Worm (Caenorhabditis elegans): ENCODE data around the gene F53A2.9.

Gene F53A2.9

DNA sequence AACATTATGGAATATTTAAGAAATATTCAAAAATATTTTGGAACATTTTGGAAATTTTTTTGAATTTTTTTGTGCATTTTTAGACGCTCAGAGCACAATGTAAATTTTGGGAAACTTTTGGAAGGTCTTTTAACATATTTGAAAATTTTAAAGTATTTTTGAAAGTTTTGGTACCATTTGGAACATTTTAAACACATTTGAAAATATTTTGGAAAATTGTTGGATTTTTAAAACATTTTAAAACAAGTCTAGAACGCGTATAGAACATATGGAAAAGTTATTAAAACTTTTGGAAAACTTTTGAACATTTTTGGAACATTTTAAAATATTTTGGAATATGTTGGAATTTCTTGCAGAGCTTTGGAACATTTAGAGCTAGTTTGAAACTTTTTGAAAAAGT lies 25.4 kb downstream of the F53A2.9 start, which contains the start of gene sdz-20:
Gene sdz-20, plus strand, starts transcription at position 301 of the 400 bp plus-strand sequence.
- TF ChIP-seq cnd-1 (tag; optimal IDR thresholded peaks at IDR 0.05) (no peak), mab-5 (tag; optimal IDR thresholded peaks at IDR 0.05) (no peak), nhr-28 (tag; optimal IDR thresholded peaks at IDR 0.05) (no peak), hlh-1 (tag; optimal IDR thresholded peaks at IDR 0.05) (no peak), drap-1 (GFP tag; optimal IDR thresholded peaks at IDR 0.05) (no peak), lsy-2 (tag; optimal IDR thresholded peaks at IDR 0.05) (no peak)

DNA sequence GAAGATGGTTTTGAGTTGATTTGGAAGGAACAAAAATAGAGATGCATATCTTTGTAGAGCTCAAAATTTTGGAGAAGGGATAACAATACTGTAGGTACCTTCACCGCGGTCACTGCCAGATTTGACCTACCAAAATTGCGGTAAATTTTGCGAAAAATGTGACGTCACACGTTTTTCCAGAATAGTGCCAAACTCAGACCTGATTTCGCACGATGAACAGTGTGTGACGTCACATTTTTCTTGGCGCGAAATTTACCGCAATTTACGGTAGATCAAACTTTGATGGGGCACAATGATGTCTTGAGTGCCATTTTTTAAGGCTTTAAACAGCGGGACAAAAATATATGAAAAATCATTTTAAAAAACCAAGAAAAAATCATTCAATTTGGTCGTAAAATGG lies 30.2 kb downstream of the F53A2.9 start:
- no peak for TF ChIP-seq nhr-28 (tag; optimal IDR thresholded peaks at IDR 0.05)
- peak; percentile 96 for TF ChIP-seq zip-8 (tag; optimal IDR thresholded peaks at IDR 0.05)

DNA sequence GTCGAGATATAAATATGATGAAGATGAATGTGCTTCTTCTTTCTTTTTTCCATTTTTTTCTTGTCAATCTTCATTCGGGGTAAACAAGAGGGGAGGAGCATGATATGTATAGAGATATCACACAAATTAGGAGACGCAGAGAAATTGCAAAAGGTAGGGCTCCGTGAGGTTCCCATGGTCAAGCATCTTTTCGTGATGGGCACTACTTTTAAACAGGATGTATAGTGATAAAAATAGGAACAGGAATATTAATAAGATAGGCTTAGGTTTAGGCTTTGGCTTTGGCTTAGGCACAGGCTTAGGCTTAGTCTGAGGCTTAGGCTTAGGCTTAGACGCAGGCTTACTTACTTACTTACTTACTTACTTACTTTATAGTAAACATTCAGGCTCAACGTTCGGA lies 34.4 kb downstream of the F53A2.9 start, which contains the start of gene F53A2.1:
Gene F53A2.1, minus strand, starts transcription at position 101 of the 400 bp plus-strand sequence.
- TF ChIP-seq lin-13 (tag; optimal IDR thresholded peaks at IDR 0.05) (no peak), ceh-83 (GFP tag; optimal IDR thresholded peaks at IDR 0.05) (no peak), pha-4 (tag; optimal IDR thresholded peaks at IDR 0.05) (no peak), unc-62 (GFP tag; optimal IDR thresholded peaks at IDR 0.05) (no peak), mab-5 (tag; optimal IDR thresholded peaks at IDR 0.05) (no peak), mls-2 (tag; optimal IDR thresholded peaks at IDR 0.05) (no peak), drap-1 (GFP tag; optimal IDR thresholded peaks at IDR 0.05) (no peak), sptf-1 (tag; optimal IDR thresholded peaks at IDR 0.05) (no peak), blmp-1 (tag; optimal IDR thresholded peaks at IDR 0.05) (no peak), nhr-12 (tag; optimal IDR thresholded peaks at IDR 0.05) (no peak), nhr-28 (tag; optimal IDR thresholded peaks at IDR 0.05) (no peak), nhr-237 (tag; optimal IDR thresholded peaks at IDR 0.05) (no peak), ztf-11 (tag; optimal IDR thresholded peaks at IDR 0.05) (no peak)

DNA sequence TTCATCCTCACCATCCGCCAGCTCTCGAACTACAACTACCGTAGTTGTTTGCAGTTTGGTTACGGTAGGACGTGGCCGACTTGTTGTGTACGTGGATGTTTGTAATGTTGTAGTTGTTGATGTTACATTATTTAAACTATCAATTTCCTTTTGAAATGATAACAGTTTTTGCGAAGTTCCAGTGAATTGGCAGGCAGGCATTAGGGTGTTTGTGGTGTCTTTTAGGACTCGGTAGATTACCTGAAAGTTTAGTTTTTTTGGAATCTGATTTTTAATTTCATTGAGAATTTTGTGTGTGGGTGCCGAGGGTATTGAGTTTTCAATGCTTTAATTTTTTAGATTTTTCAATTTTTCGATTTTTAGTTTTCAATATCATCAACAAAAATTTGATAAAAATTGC lies 36.6 kb downstream of the F53A2.9 start, which contains the start of gene F53A2.11:
Gene F53A2.11, minus strand, starts transcription at position 101 of the 400 bp plus-strand sequence.
- no peak for TF ChIP-seq hlh-1 (tag; optimal IDR thresholded peaks at IDR 0.05)
- no peak for TF ChIP-seq ham-2 (GFP tag; optimal IDR thresholded peaks at IDR 0.05)
- TF ChIP-seq nhr-76 (tag; optimal IDR thresholded peaks at IDR 0.05) = no peak
- TF ChIP-seq zip-8 (tag; optimal IDR thresholded peaks at IDR 0.05) = no peak
- TF ChIP-seq tbx-8 (GFP tag; optimal IDR thresholded peaks at IDR 0.05) = no peak
- no peak for TF ChIP-seq elt-3 (tag; optimal IDR thresholded peaks at IDR 0.05)
- no peak for TF ChIP-seq unc-39 (tag; optimal IDR thresholded peaks at IDR 0.05)
- TF ChIP-seq drap-1 (GFP tag; optimal IDR thresholded peaks at IDR 0.05) = no peak
- no peak for TF ChIP-seq M03D4.4 (tag; optimal IDR thresholded peaks at IDR 0.05)
- no peak for TF ChIP-seq ceh-39 (tag; optimal IDR thresholded peaks at IDR 0.05)
- TF ChIP-seq unc-62 (GFP tag; optimal IDR thresholded peaks at IDR 0.05) = no peak
- TF ChIP-seq lsy-2 (tag; optimal IDR thresholded peaks at IDR 0.05) = no peak
- TF ChIP-seq flh-1 (GFP tag; optimal IDR thresholded peaks at IDR 0.05) = no peak
- no peak for TF ChIP-seq nhr-2 (tag; optimal IDR thresholded peaks at IDR 0.05)
- no peak for TF ChIP-seq nhr-12 (tag; optimal IDR thresholded peaks at IDR 0.05)
- no peak for TF ChIP-seq lin-13 (tag; optimal IDR thresholded peaks at IDR 0.05)
- no peak for TF ChIP-seq ztf-11 (tag; optimal IDR thresholded peaks at IDR 0.05)
- no peak for TF ChIP-seq blmp-1 (tag; optimal IDR thresholded peaks at IDR 0.05)
- no peak for TF ChIP-seq cnd-1 (tag; optimal IDR thresholded peaks at IDR 0.05)

DNA sequence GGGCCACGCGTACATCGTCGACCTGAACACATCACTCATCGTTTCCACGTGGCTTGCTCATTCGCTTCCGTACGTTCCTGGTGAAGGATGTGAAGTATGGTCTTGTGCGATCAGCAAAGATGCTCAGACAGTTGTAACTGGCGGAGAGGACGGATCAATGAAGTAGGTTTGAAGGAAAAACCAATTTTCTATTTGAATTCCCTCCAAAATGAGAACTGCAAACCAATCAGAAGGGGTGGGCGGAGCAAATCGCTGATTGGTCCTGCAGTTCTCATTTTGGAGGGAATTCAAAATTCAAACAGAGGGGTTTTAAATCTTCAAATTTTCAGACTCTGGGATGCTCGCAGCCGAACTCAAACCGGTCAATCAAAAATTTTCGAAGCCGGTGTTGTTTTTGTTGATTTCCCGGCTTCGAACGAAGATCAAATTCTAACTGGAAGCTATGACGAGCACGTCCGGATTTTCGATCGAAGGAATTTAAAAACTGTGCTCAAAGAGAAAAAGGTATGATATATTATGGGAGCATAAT lies 41.7 kb downstream of the F53A2.9 start:
- TF ChIP-seq lsy-2 (tag; optimal IDR thresholded peaks at IDR 0.05) = no peak
- no peak for TF ChIP-seq ces-1 (GFP tag; optimal IDR thresholded peaks at IDR 0.05)
- no peak for TF ChIP-seq unc-39 (tag; optimal IDR thresholded peaks at IDR 0.05)
- no peak for TF ChIP-seq ceh-43 (GFP tag; optimal IDR thresholded peaks at IDR 0.05)
- no peak for TF ChIP-seq cnd-1 (tag; optimal IDR thresholded peaks at IDR 0.05)
- no peak for TF ChIP-seq sem-2 (GFP tag; optimal IDR thresholded peaks at IDR 0.05)
- no peak for TF ChIP-seq unc-62 (GFP tag; optimal IDR thresholded peaks at IDR 0.05)
- TF ChIP-seq lin-32 (GFP tag; optimal IDR thresholded peaks at IDR 0.05) = no peak
- TF ChIP-seq snpc-4 (tag; optimal IDR thresholded peaks at IDR 0.05) = no peak
- TF ChIP-seq hlh-1 (tag; optimal IDR thresholded peaks at IDR 0.05) = no peak
- no peak for TF ChIP-seq ceh-39 (tag; optimal IDR thresholded peaks at IDR 0.05)
- TF ChIP-seq pha-4 (tag; optimal IDR thresholded peaks at IDR 0.05) = no peak
- TF ChIP-seq nhr-12 (tag; optimal IDR thresholded peaks at IDR 0.05) = no peak
- TF ChIP-seq lin-13 (tag; optimal IDR thresholded peaks at IDR 0.05) = no peak
